Worm (Caenorhabditis elegans) whole organism, midembryonic: ENCODE data around the gene K10H10.13.

Experiments used
- T22C8.4 ChIP-seq: fragments of 200-800 bp; sonication (Bioruptor generic); IDR thresholded peaks from 2 replicates; pipeline ENCODE4 v1.3.6; 2022; ENCODE audit warnings: missing genetic modification characterization, missing compliant biosample characterization
- klf-2 ChIP-seq: fragments of 200-800 bp; sonication (Bioruptor generic); conservative IDR thresholded peaks from 2 replicates; pipeline ENCODE4 v1.3.6; 2022; ENCODE audit warnings: missing genetic modification reagents, missing genetic modification characterization, missing compliant biosample characterization
- ref-1 ChIP-seq: fragments of 200-800 bp; sonication (Bioruptor generic); conservative IDR thresholded peaks from 2 replicates; pipeline ENCODE4 v1.3.6; 2022; ENCODE audit warnings: missing genetic modification reagents, missing genetic modification characterization, missing compliant biosample characterization
- tab-1 ChIP-seq: fragments of 200-800 bp; sonication (Bioruptor generic); IDR thresholded peaks from 2 replicates; pipeline ENCODE4 v1.3.6; 2022; ENCODE audit warnings: missing genetic modification characterization, missing compliant biosample characterization
- ztf-29 ChIP-seq: fragments of 200-800 bp; sonication (Bioruptor generic); IDR thresholded peaks from 2 replicates; pipeline ENCODE4 v1.3.6; 2022; ENCODE audit warnings: missing genetic modification reagents, missing genetic modification characterization, missing compliant biosample characterization

ce11 chrII:14502997-14503396, 8.1 kb downstream of the K10H10.13 start, which contains the start of gene K10H10.6:
- TF ChIP-seq ref-1 (no peak), klf-2 (GFP tag; lab: Robert Waterston, UW) (no peak), ztf-29 (GFP tag; lab: Robert Waterston, UW) (no peak), T22C8.4 (GFP tag; lab: Robert Waterston, UW) (no peak), tab-1 (GFP tag; lab: Robert Waterston, UW) (no peak)
